Fruit fly (Drosophila melanogaster) whole organism, embryonic: ENCODE data around the gene Grasp65.

Experiments used
- Ada2b ChIP-seq: fragments of 200-800 bp; sonication (Bioruptor generic); IDR thresholded peaks from 2 replicates; pipeline ENCODE4 v1.3.6; 2022; ENCODE audit warnings: missing biosample characterization, missing genetic modification characterization
- Antp ChIP-seq: fragments of 200-800 bp; sonication (Bioruptor generic); optimal IDR thresholded peaks from 3 replicates; lab custom pipeline; 2016; ENCODE audit warnings: missing biosample characterization, missing genetic modification characterization
- B-H2 ChIP-seq: fragments of 200-800 bp; sonication (Bioruptor generic); optimal IDR thresholded peaks from 2 replicates; lab custom pipeline; 2018; ENCODE audit warnings: missing biosample characterization, mild to moderate bottlenecking, missing genetic modification characterization
- Bdp1 ChIP-seq: fragments of 200-800 bp; sonication (Bioruptor generic); optimal IDR thresholded peaks from 3 replicates; lab custom pipeline; 2016; ENCODE audit warnings: missing biosample characterization, missing genetic modification characterization
- CG11085 ChIP-seq: fragments of 200-800 bp; sonication (Bioruptor generic); IDR thresholded peaks from 2 replicates; pipeline ENCODE4 v1.3.6; 2022; ENCODE audit warnings: missing biosample characterization, missing genetic modification characterization
- CG11456 ChIP-seq: fragments of 200-800 bp; sonication (Bioruptor generic); IDR thresholded peaks from 3 replicates; pipeline ENCODE4 v1.3.6; 2022; ENCODE audit warnings: missing biosample characterization, missing genetic modification characterization
- CG14441 ChIP-seq: fragments of 200-800 bp; sonication (Bioruptor generic); IDR thresholded peaks from 2 replicates; pipeline ENCODE4 v1.3.6; 2022; ENCODE audit warnings: missing biosample characterization, missing genetic modification characterization
- CG15696 ChIP-seq: fragments of 200-800 bp; sonication (Bioruptor generic); optimal IDR thresholded peaks from 2 replicates; lab custom pipeline; 2019; ENCODE audit warnings: missing biosample characterization, mild to moderate bottlenecking, missing genetic modification characterization, moderate library complexity
- CG16863 ChIP-seq: fragments of 200-800 bp; sonication (Bioruptor generic); optimal IDR thresholded peaks from 3 replicates; lab custom pipeline; 2016; ENCODE audit warnings: missing biosample characterization, missing genetic modification characterization
- CG17359 ChIP-seq: fragments of 200-800 bp; sonication (Bioruptor generic); optimal IDR thresholded peaks from 3 replicates; lab custom pipeline; 2018; ENCODE audit warnings: missing biosample characterization, mild to moderate bottlenecking, missing genetic modification characterization, moderate library complexity
- CG18619 ChIP-seq: fragments of 200-800 bp; sonication (Bioruptor generic); optimal IDR thresholded peaks from 3 replicates; lab custom pipeline; 2017; ENCODE audit warnings: missing biosample characterization, mild to moderate bottlenecking, missing genetic modification characterization
- CG4404 ChIP-seq: fragments of 200-800 bp; sonication (Bioruptor generic); IDR thresholded peaks from 2 replicates; pipeline ENCODE4 v1.3.6; 2022; ENCODE audit warnings: missing biosample characterization, missing genetic modification characterization
- CG7987 ChIP-seq: fragments of 200-800 bp; sonication (Bioruptor generic); optimal IDR thresholded peaks from 2 replicates; lab custom pipeline; 2018; ENCODE audit warnings: missing biosample characterization, mild to moderate bottlenecking, missing genetic modification characterization, moderate library complexity
- CG8281 ChIP-seq: fragments of 200-800 bp; sonication (Bioruptor generic); optimal IDR thresholded peaks from 2 replicates; lab custom pipeline; 2018; ENCODE audit warnings: missing biosample characterization, mild to moderate bottlenecking, missing genetic modification characterization, moderate library complexity
- CG8290 ChIP-seq, 3 experiments: fragments of 200-800 bp; sonication (Bioruptor generic); optimal IDR thresholded peaks; 2 replicates each; lab custom pipeline; 2016 to 2019; ENCODE audit warnings: missing biosample characterization in 3 of 3, missing genetic modification characterization in 3 of 3, mild to moderate bottlenecking in 2 of 3, moderate library complexity in 1 of 3
- CG9817 ChIP-seq: fragments of 200-800 bp; sonication (Bioruptor generic); optimal IDR thresholded peaks from 2 replicates; lab custom pipeline; 2018; ENCODE audit warnings: missing biosample characterization, mild to moderate bottlenecking, missing genetic modification characterization, moderate library complexity
- CG9876 ChIP-seq: fragments of 200-800 bp; sonication (Bioruptor generic); optimal IDR thresholded peaks from 2 replicates; lab custom pipeline; 2016; ENCODE audit warnings: missing biosample characterization, missing genetic modification characterization
- CoRest ChIP-seq: fragments of 200-800 bp; sonication (Bioruptor generic); optimal IDR thresholded peaks from 3 replicates; lab custom pipeline; 2018; ENCODE audit warnings: missing biosample characterization, mild to moderate bottlenecking, missing genetic modification characterization, moderate library complexity
- Deaf1 ChIP-seq: fragments of 200-800 bp; optimal IDR thresholded peaks from 3 replicates; lab custom pipeline; 2019; ENCODE audit warnings: missing biosample characterization, mild to moderate bottlenecking, missing genetic modification characterization, moderate library complexity
- Dip3 ChIP-seq: fragments of 200-800 bp; sonication (Bioruptor generic); optimal IDR thresholded peaks from 3 replicates; lab custom pipeline; 2016; ENCODE audit warnings: missing biosample characterization, missing genetic modification characterization
- Doc2 ChIP-seq: fragments of 200-800 bp; sonication (Bioruptor generic); IDR thresholded peaks from 2 replicates; pipeline ENCODE4 v1.3.6; 2022; ENCODE audit warnings: missing biosample characterization, missing genetic modification characterization
- ERR ChIP-seq: fragments of 200-800 bp; sonication (Bioruptor generic); optimal IDR thresholded peaks from 2 replicates; lab custom pipeline; 2016; ENCODE audit warnings: missing biosample characterization, missing genetic modification characterization
- Hey ChIP-seq: fragments of 200-800 bp; sonication (Bioruptor generic); optimal IDR thresholded peaks from 3 replicates; lab custom pipeline; 2018; ENCODE audit warnings: missing biosample characterization, mild to moderate bottlenecking, missing genetic modification characterization
- Lpt ChIP-seq: fragments of >200 bp; optimal IDR thresholded peaks from 2 replicates; lab custom pipeline; 2018; ENCODE audit warnings: missing biosample characterization, missing genetic modification characterization
- NFAT ChIP-seq: fragments of 200-800 bp; sonication (Bioruptor generic); IDR thresholded peaks from 2 replicates; pipeline ENCODE4 v1.3.6; 2022; ENCODE audit warnings: missing biosample characterization, missing genetic modification characterization
- Ptx1 ChIP-seq: fragments of 200-800 bp; sonication (Bioruptor generic); IDR thresholded peaks from 2 replicates; pipeline ENCODE4 v1.3.6; 2022; ENCODE audit warnings: missing biosample characterization, missing genetic modification characterization
- Rfx ChIP-seq: fragments of 200-800 bp; sonication (Bioruptor generic); IDR thresholded peaks from 2 replicates; pipeline ENCODE4 v1.3.6; 2022; ENCODE audit warnings: missing biosample characterization, missing genetic modification characterization
- Six4 ChIP-seq: fragments of 200-800 bp; sonication (Bioruptor generic); optimal IDR thresholded peaks from 2 replicates; lab custom pipeline; 2016; ENCODE audit warnings: missing biosample characterization, missing genetic modification characterization
- amos ChIP-seq: fragments of 200-800 bp; sonication (Bioruptor generic); IDR thresholded peaks from 2 replicates; pipeline ENCODE4 v1.3.6; 2022; ENCODE audit warnings: missing biosample characterization, missing genetic modification characterization; ENCODE audit not compliant: partially characterized antibody
- az2 ChIP-seq: fragments of 200-800 bp; sonication (Bioruptor generic); optimal IDR thresholded peaks from 3 replicates; lab custom pipeline; 2016; ENCODE audit warnings: missing biosample characterization, missing genetic modification characterization
- bowl ChIP-seq: fragments of 200-800 bp; sonication (Bioruptor generic); IDR thresholded peaks from 2 replicates; pipeline ENCODE4 v1.3.6; 2022; ENCODE audit warnings: missing biosample characterization, missing genetic modification characterization
- cas ChIP-seq: fragments of 200-800 bp; sonication (Bioruptor generic); IDR thresholded peaks from 2 replicates; pipeline ENCODE4 v1.3.6; 2022; ENCODE audit warnings: missing biosample characterization, missing genetic modification characterization
- cato ChIP-seq: fragments of 200-800 bp; sonication (Bioruptor generic); optimal IDR thresholded peaks from 2 replicates; lab custom pipeline; 2016; ENCODE audit warnings: missing biosample characterization, missing genetic modification characterization, borderline replicate concordance
- caup ChIP-seq: fragments of 200-800 bp; sonication (Bioruptor generic); optimal IDR thresholded peaks from 3 replicates; lab custom pipeline; 2017; ENCODE audit warnings: missing biosample characterization, mild to moderate bottlenecking, missing genetic modification characterization, moderate library complexity; ENCODE audit not compliant: severe bottlenecking
- chm ChIP-seq: fragments of 200-800 bp; sonication (Bioruptor generic); IDR thresholded peaks from 2 replicates; pipeline ENCODE4 v1.3.6; 2022; ENCODE audit warnings: missing biosample characterization, missing genetic modification characterization
- dan ChIP-seq: fragments of 200-800 bp; sonication (Bioruptor generic); IDR thresholded peaks from 2 replicates; pipeline ENCODE4 v1.3.6; 2022; ENCODE audit warnings: missing biosample characterization, missing genetic modification characterization
- fd64A ChIP-seq: fragments of 200-800 bp; sonication (Bioruptor generic); optimal IDR thresholded peaks from 3 replicates; lab custom pipeline; 2018; ENCODE audit warnings: missing biosample characterization, mild to moderate bottlenecking, missing genetic modification characterization
- fd96Cb ChIP-seq: fragments of 200-800 bp; sonication (Bioruptor generic); optimal IDR thresholded peaks from 2 replicates; lab custom pipeline; 2018; ENCODE audit warnings: missing biosample characterization, mild to moderate bottlenecking, missing genetic modification characterization, moderate library complexity
- gro ChIP-seq: fragments of 200-800 bp; sonication (Bioruptor generic); optimal IDR thresholded peaks from 2 replicates; lab custom pipeline; 2016; ENCODE audit warnings: missing biosample characterization, missing genetic modification characterization
- her ChIP-seq: fragments of 200-800 bp; sonication (Bioruptor generic); optimal IDR thresholded peaks from 2 replicates; lab custom pipeline; 2016; ENCODE audit warnings: missing biosample characterization, missing genetic modification characterization
- jumu ChIP-seq: fragments of 200-800 bp; sonication (Bioruptor generic); optimal IDR thresholded peaks from 3 replicates; lab custom pipeline; 2016; ENCODE audit warnings: missing biosample characterization, missing genetic modification characterization
- kay ChIP-seq: fragments of 200-800 bp; sonication (Bioruptor generic); optimal IDR thresholded peaks from 2 replicates; lab custom pipeline; 2016; ENCODE audit warnings: missing biosample characterization, missing genetic modification characterization
- mam ChIP-seq: fragments of 200-800 bp; sonication (Bioruptor generic); optimal IDR thresholded peaks from 3 replicates; lab custom pipeline; 2016; ENCODE audit warnings: missing biosample characterization, missing genetic modification characterization
- pfk ChIP-seq: fragments of 200-800 bp; sonication (Bioruptor generic); optimal IDR thresholded peaks from 2 replicates; lab custom pipeline; 2018; ENCODE audit warnings: missing biosample characterization, mild to moderate bottlenecking, missing genetic modification characterization, moderate library complexity
- pum ChIP-seq: fragments of 200-800 bp; sonication (Bioruptor generic); optimal IDR thresholded peaks from 2 replicates; lab custom pipeline; 2016; ENCODE audit warnings: missing biosample characterization, missing genetic modification characterization
- rib ChIP-seq: fragments of 200-800 bp; sonication (Bioruptor generic); IDR thresholded peaks from 2 replicates; pipeline ENCODE4 v1.3.6; 2022; ENCODE audit warnings: missing biosample characterization, missing genetic modification characterization
- sc ChIP-seq, 3 experiments: fragments of >200 bp in 2 of 3; fragments of 200-800 bp in 1 of 3; sonication (Bioruptor generic) in 1 of 3; optimal IDR thresholded peaks; 2 replicates in 2 of 3; 3 replicates in 1 of 3; lab custom pipeline; 2017; ENCODE audit warnings: mild to moderate bottlenecking in 1 of 3, missing biosample characterization in 1 of 3, missing genetic modification characterization in 1 of 3, missing genetic modification reagents in 1 of 3
- unc-4 ChIP-seq: fragments of 200-800 bp; sonication (Bioruptor generic); IDR thresholded peaks from 2 replicates; pipeline ENCODE4 v1.3.6; 2022; ENCODE audit warnings: missing biosample characterization, missing genetic modification characterization; ENCODE audit not compliant: partially characterized antibody
- wor ChIP-seq: fragments of 200-800 bp; sonication (Bioruptor generic); IDR thresholded peaks from 2 replicates; pipeline ENCODE4 v1.3.6; 2022; ENCODE audit warnings: missing biosample characterization, missing genetic modification characterization

Grasp65 gene

dm6 chr3L:19896892-19897684 is 27.7 kb upstream of the Grasp65 start (continued):
- TF ChIP-seq B-H2 (GFP tag; lab: Kevin White, UChicago) (no peak), cato (GFP tag; lab: Kevin White, UChicago) (no peak), az2 (GFP tag; lab: Kevin White, UChicago) (peak; percentile 10), mam (no peak), CG17359 (tag; lab: Kevin White, UChicago) (no peak), Rfx (no peak; the same call in 1 of the 2 replicates), kay (GFP tag; lab: Kevin White, UChicago) (no peak), jumu (GFP tag; lab: Kevin White, UChicago) (no peak), CG14441 (GFP tag; lab: Robert Waterston, UW) (no peak), CG9817 (tag; lab: Kevin White, UChicago) (no peak), CG8290 (GFP tag; optimal IDR thresholded peaks at IDR 0.05; lab: Kevin White, UChicago) (peak; percentile 47), CG8290 (tag; optimal IDR thresholded peaks at IDR 0.05; lab: Kevin White, UChicago) (peak in 1 of 2 experiments; percentile 29), pfk (GFP tag; lab: Kevin White, UChicago) (no peak), NFAT (GFP tag; lab: Robert Waterston, UW) (peak; percentile 9; the same call in 1 of the 2 replicates), cas (GFP tag; lab: Robert Waterston, UW) (no peak), dan (GFP tag; lab: Robert Waterston, UW) (no peak), Doc2 (GFP tag; lab: Robert Waterston, UW) (no peak), unc-4 (GFP tag; lab: Robert Waterston, UW) (no peak), CG18619 (GFP tag; lab: Kevin White, UChicago) (no peak), Ada2b (GFP tag; lab: Robert Waterston, UW) (no peak), CG4404 (GFP tag; lab: Robert Waterston, UW) (no peak), Hey (tag; lab: Kevin White, UChicago) (no peak), her (no peak), ERR (GFP tag; lab: Kevin White, UChicago) (peak; percentile 45), CG8281 (tag; lab: Kevin White, UChicago) (no peak), amos (GFP tag; lab: Robert Waterston, UW) (no peak), CG7987 (GFP tag; lab: Kevin White, UChicago) (no peak), Deaf1 (tag; lab: Kevin White, UChicago) (no peak), Lpt (GFP tag; lab: Kevin White, UChicago) (no peak), CG11085 (no peak), CG11456 (GFP tag; lab: Robert Waterston, UW) (no peak), CG16863 (GFP tag; lab: Kevin White, UChicago) (no peak), wor (GFP tag; lab: Robert Waterston, UW) (no peak), chm (GFP tag; lab: Robert Waterston, UW) (no peak), gro (GFP tag; lab: Kevin White, UChicago) (no peak), Six4 (peak; percentile 13), fd96Cb (tag; lab: Kevin White, UChicago) (no peak), CoRest (tag; lab: Kevin White, UChicago) (no peak), CG15696 (tag; lab: Kevin White, UChicago) (no peak), Ptx1 (GFP tag; lab: Robert Waterston, UW) (no peak), bowl (GFP tag; lab: Robert Waterston, UW) (no peak), Dip3 (GFP tag; lab: Kevin White, UChicago) (no peak), Bdp1 (no peak), Antp (GFP tag; lab: Kevin White, UChicago) (no peak), CG9876 (GFP tag; lab: Kevin White, UChicago) (no peak), fd64A (GFP tag; lab: Kevin White, UChicago) (no peak), pum (GFP tag; lab: Kevin White, UChicago) (peak; percentile 14), sc (optimal IDR thresholded peaks at IDR 0.05; lab: Kevin White, UChicago) (no peak), sc (GFP tag; optimal IDR thresholded peaks at IDR 0.05; lab: Kevin White, UChicago) (no peak), caup (peak; percentile 30), rib (GFP tag; lab: Robert Waterston, UW) (no peak)
